Worm (Caenorhabditis elegans) whole organism, young adult: Measurements from ENCODE around the gene T24E12.12.
"Not testable (repeated sequence)": the region's sequence is repeated elsewhere in the genome, so short reads cannot be mapped to it uniquely, and the experiment has no call there.

ENCODE experiments used
- B0336.3 ChIP-seq: fragments of 200-800 bp; sonication (Bioruptor generic); IDR thresholded peaks from 2 replicates; pipeline ENCODE4 v1.3.6; 2022; ENCODE audit warnings: missing genetic modification characterization, missing compliant biosample characterization
- D2030.7 ChIP-seq: fragments of 200-800 bp; sonication (Bioruptor generic); IDR thresholded peaks from 2 replicates; pipeline ENCODE4 v1.3.6; 2022; ENCODE audit warnings: missing genetic modification reagents, missing genetic modification characterization, missing compliant biosample characterization
- F23B12.7 ChIP-seq: sonication (generic microtip); optimal IDR thresholded peaks from 2 replicates; lab custom pipeline; 2017; ENCODE audit warnings: missing genetic modification characterization, mild to moderate bottlenecking, missing compliant biosample characterization, antibody characterized with exemption, moderate library complexity; ENCODE audit not compliant: insufficient read depth
- F33H1.4 ChIP-seq: fragments of 200-800 bp; sonication (Bioruptor generic); IDR thresholded peaks from 2 replicates; pipeline ENCODE4 v1.3.6; 2022; ENCODE audit warnings: missing genetic modification reagents, missing genetic modification characterization, missing compliant biosample characterization
- F57C9.4 ChIP-seq: sonication (generic microtip); optimal IDR thresholded peaks from 2 replicates; lab custom pipeline; 2017; ENCODE audit warnings: mild to moderate bottlenecking, missing genetic modification characterization, missing compliant biosample characterization
- K11D2.4 ChIP-seq: fragments of 200-800 bp; sonication (Bioruptor generic); IDR thresholded peaks from 2 replicates; pipeline ENCODE4 v1.3.6; 2022; ENCODE audit warnings: missing genetic modification reagents, missing genetic modification characterization, missing compliant biosample characterization
- K12H6.12 ChIP-seq: fragments of 200-800 bp; sonication (Bioruptor generic); optimal IDR thresholded peaks from 2 replicates; lab custom pipeline; 2018; ENCODE audit warnings: mild to moderate bottlenecking, missing genetic modification characterization, missing compliant biosample characterization
- T26A5.8 ChIP-seq: sonication (generic microtip); optimal IDR thresholded peaks from 2 replicates; lab custom pipeline; 2016; ENCODE audit warnings: missing genetic modification characterization, missing compliant biosample characterization
- atf-7 ChIP-seq: sonication (generic microtip); optimal IDR thresholded peaks from 2 replicates; lab custom pipeline; 2017; ENCODE audit warnings: mild to moderate bottlenecking, missing genetic modification characterization, missing compliant biosample characterization
- bed-1 ChIP-seq: fragments of 200-800 bp; sonication (Bioruptor generic); IDR thresholded peaks from 2 replicates; pipeline ENCODE4 v1.3.6; 2022; ENCODE audit warnings: missing genetic modification reagents, missing genetic modification characterization, missing compliant biosample characterization
- ceh-40 ChIP-seq: fragments of 200-800 bp; sonication (Bioruptor generic); IDR thresholded peaks from 2 replicates; pipeline ENCODE4 v1.3.6; 2022; ENCODE audit warnings: missing genetic modification characterization, missing compliant biosample characterization
- die-1 ChIP-seq: sonication (generic microtip); optimal IDR thresholded peaks from 2 replicates; lab custom pipeline; 2016; ENCODE audit warnings: missing genotype, mild to moderate bottlenecking, missing genetic modification characterization, missing compliant biosample characterization
- dpff-1 ChIP-seq: sonication (generic microtip); optimal IDR thresholded peaks from 2 replicates; lab custom pipeline; 2017; ENCODE audit warnings: mild to moderate bottlenecking, missing genetic modification characterization, missing compliant biosample characterization
- efl-1 ChIP-seq: fragments of 150-350 bp; optimal IDR thresholded peaks from 2 replicates; lab custom pipeline; 2014; ENCODE audit warnings: missing biosample characterization, missing genetic modification reagents, missing genetic modification characterization
- egrh-3 ChIP-seq: fragments of 200-800 bp; sonication (Bioruptor generic); IDR thresholded peaks from 2 replicates; pipeline ENCODE4 v1.3.6; 2022; ENCODE audit warnings: missing genetic modification reagents, missing genetic modification characterization, missing compliant biosample characterization
- ekl-4 ChIP-seq: fragments of 200-800 bp; sonication (Bioruptor generic); IDR thresholded peaks from 2 replicates; pipeline ENCODE4 v1.3.6; 2022; ENCODE audit warnings: missing genetic modification reagents, missing genetic modification characterization, missing compliant biosample characterization
- gei-17 ChIP-seq: fragments of 200-800 bp; sonication (Bioruptor generic); optimal IDR thresholded peaks from 2 replicates; lab custom pipeline; 2018; ENCODE audit warnings: mild to moderate bottlenecking, missing genetic modification characterization, missing compliant biosample characterization
- hlh-12 ChIP-seq: sonication (generic microtip); optimal IDR thresholded peaks from 2 replicates; lab custom pipeline; 2016; ENCODE audit warnings: missing genetic modification characterization, missing compliant biosample characterization
- hlh-26 ChIP-seq: fragments of 200-800 bp; sonication (Bioruptor generic); conservative IDR thresholded peaks from 2 replicates; pipeline ENCODE4 v1.3.6; 2022; ENCODE audit warnings: missing genetic modification reagents, missing genetic modification characterization, missing compliant biosample characterization
- lag-1 ChIP-seq: fragments of 200-800 bp; sonication (Bioruptor generic); IDR thresholded peaks from 2 replicates; pipeline ENCODE4 v1.3.6; 2022; ENCODE audit warnings: missing genetic modification reagents, missing genetic modification characterization, missing compliant biosample characterization
- madf-3 ChIP-seq: fragments of 200-800 bp; sonication (Bioruptor generic); IDR thresholded peaks from 2 replicates; pipeline ENCODE4 v1.3.6; 2022; ENCODE audit warnings: missing genetic modification reagents, missing genetic modification characterization, missing compliant biosample characterization
- madf-6 ChIP-seq: fragments of 200-800 bp; sonication (Bioruptor generic); IDR thresholded peaks from 2 replicates; pipeline ENCODE4 v1.3.6; 2022; ENCODE audit warnings: missing genetic modification reagents, missing genetic modification characterization, missing compliant biosample characterization
- madf-8 ChIP-seq: fragments of 200-800 bp; sonication (Bioruptor generic); conservative IDR thresholded peaks from 2 replicates; pipeline ENCODE4 v1.3.6; 2022; ENCODE audit warnings: missing genetic modification reagents, missing genetic modification characterization, missing compliant biosample characterization
- nhr-120 ChIP-seq: fragments of 200-800 bp; sonication (Bioruptor generic); IDR thresholded peaks from 2 replicates; pipeline ENCODE4 v1.3.6; 2022; ENCODE audit warnings: missing genetic modification characterization, missing compliant biosample characterization
- nhr-27 ChIP-seq: fragments of 200-800 bp; sonication (Bioruptor generic); optimal IDR thresholded peaks from 2 replicates; lab custom pipeline; 2018; ENCODE audit warnings: mild to moderate bottlenecking, missing genetic modification characterization, moderate library complexity, missing compliant biosample characterization
- nhr-90 ChIP-seq: sonication (generic microtip); optimal IDR thresholded peaks from 2 replicates; lab custom pipeline; 2016; ENCODE audit warnings: missing genotype, mild to moderate bottlenecking, missing genetic modification characterization, missing compliant biosample characterization
- pha-4 ChIP-seq: fragments of 150-350 bp; sonication (generic microtip); optimal IDR thresholded peaks from 2 replicates; lab custom pipeline; 2014; ENCODE audit warnings: missing biosample characterization, missing genetic modification reagents, missing genetic modification characterization
- rec-8 ChIP-seq, 2 experiments: sonication (generic microtip); optimal IDR thresholded peaks; 2 replicates each; lab custom pipeline; 2016; ENCODE audit warnings: mild to moderate bottlenecking in 2 of 2, missing genetic modification characterization in 2 of 2, missing genetic modification reagents in 2 of 2, missing genotype in 2 of 2, missing biosample characterization in 1 of 2, missing compliant biosample characterization in 1 of 2, moderate library complexity in 1 of 2
- rpc-1 ChIP-seq, 2 experiments: fragments of 150-350 bp in 1 of 2; sonication (generic microtip) in 1 of 2; optimal IDR thresholded peaks; 2 replicates each; lab custom pipeline; 2014 to 2018; ENCODE audit warnings: missing biosample characterization in 1 of 2, missing genetic modification characterization in 1 of 2, missing genetic modification reagents in 1 of 2, missing genotype in 1 of 2
- snpc-3.4 ChIP-seq: sonication (generic microtip); optimal IDR thresholded peaks from 2 replicates; lab custom pipeline; 2017; ENCODE audit warnings: missing genetic modification characterization, mild to moderate bottlenecking, missing compliant biosample characterization, antibody characterized with exemption, moderate library complexity, missing genotype, missing genetic modification reagents
- tbp1 ChIP-seq: fragments of 200-800 bp; sonication (Bioruptor generic); optimal IDR thresholded peaks from 2 replicates; lab custom pipeline; 2018; ENCODE audit warnings: mild to moderate bottlenecking, missing genetic modification characterization, missing compliant biosample characterization
- tbx-9 ChIP-seq: sonication (generic microtip); optimal IDR thresholded peaks from 2 replicates; lab custom pipeline; 2016; ENCODE audit warnings: borderline replicate concordance, missing genetic modification characterization, inconsistent platforms, missing compliant biosample characterization
- unc-130 ChIP-seq: sonication (generic microtip); optimal IDR thresholded peaks from 2 replicates; lab custom pipeline; 2016; ENCODE audit warnings: missing genetic modification reagents, missing genetic modification characterization, missing compliant biosample characterization
- xnd-1 ChIP-seq: sonication (generic microtip); optimal IDR thresholded peaks from 2 replicates; lab custom pipeline; 2016; ENCODE audit warnings: missing genotype, missing genetic modification reagents, missing genetic modification characterization, missing compliant biosample characterization
- zim-3 ChIP-seq: sonication (generic microtip); optimal IDR thresholded peaks from 2 replicates; lab custom pipeline; 2017; ENCODE audit warnings: mild to moderate bottlenecking, missing genetic modification characterization, moderate library complexity, missing compliant biosample characterization
- ztf-18 ChIP-seq: sonication (generic microtip); optimal IDR thresholded peaks from 2 replicates; lab custom pipeline; 2016; ENCODE audit warnings: missing genotype, mild to moderate bottlenecking, missing genetic modification characterization, missing compliant biosample characterization
- ztf-22 ChIP-seq: fragments of 200-800 bp; sonication (Bioruptor generic); optimal IDR thresholded peaks from 2 replicates; lab custom pipeline; 2018; ENCODE audit warnings: mild to moderate bottlenecking, missing genetic modification characterization, moderate library complexity, missing compliant biosample characterization
- ztf-26 ChIP-seq: sonication (generic microtip); optimal IDR thresholded peaks from 2 replicates; lab custom pipeline; 2017; ENCODE audit warnings: missing genetic modification characterization, missing compliant biosample characterization
- ztf-3 ChIP-seq: fragments of 200-800 bp; sonication (Bioruptor generic); optimal IDR thresholded peaks from 2 replicates; lab custom pipeline; 2018; ENCODE audit warnings: mild to moderate bottlenecking, missing genetic modification characterization, missing compliant biosample characterization

Gene T24E12.12

ce11 chrII:3752184-3752583 lies 6.9 kb upstream of the T24E12.12 start, which contains the start of gene sdz-11:
sdz-11 (minus strand) TSS chrII:3752284.
- TF ChIP-seq K11D2.4 (GFP tag; lab: Robert Waterston, UW) = no peak
- TF ChIP-seq F33H1.4 = no peak
- no peak for TF ChIP-seq madf-8 (GFP tag; lab: Robert Waterston, UW)
- TF ChIP-seq T26A5.8 (tag; lab: Kevin White, UChicago) = no peak

- TF ChIP-seq snpc-3.4 (tag; lab: Kevin White, UChicago) (no peak), bed-1 (GFP tag; lab: Robert Waterston, UW) (0 out of 2 replicates have a peak, but pooled peaks have one; percentile 20)
Observed at ce11 chrII:3753598-3753997, 5.5 kb upstream of the T24E12.12 start, which contains the start of gene rcd-1. rcd-1 (plus strand) TSS chrII:3753898.

- TF ChIP-seq xnd-1 (tag; lab: Kevin White, UChicago) (no peak), rpc-1 (optimal IDR thresholded peaks at IDR 0.05; lab: Kevin White, UChicago) (no peak), rpc-1 (tag; optimal IDR thresholded peaks at IDR 0.05; lab: Kevin White, UChicago) (no peak), nhr-27 (tag; lab: Kevin White, UChicago) (no peak), nhr-90 (tag; lab: Kevin White, UChicago) (no peak), ceh-40 (no peak), pha-4 (no peak), atf-7 (tag; lab: Kevin White, UChicago) (no peak), ztf-18 (tag; lab: Kevin White, UChicago) (no peak), ekl-4 (GFP tag; lab: Robert Waterston, UW) (no peak), die-1 (tag; lab: Kevin White, UChicago) (no peak), ztf-26 (tag; lab: Kevin White, UChicago) (no peak), T26A5.8 (tag; lab: Kevin White, UChicago) (no peak), F57C9.4 (no peak), efl-1 (GFP tag; lab: Kevin White, UChicago) (no peak), K12H6.12 (tag; lab: Kevin White, UChicago) (no peak), tbp1 (GFP tag; lab: Kevin White, UChicago) (no peak), snpc-3.4 (tag; lab: Kevin White, UChicago) (no peak), bed-1 (GFP tag; lab: Robert Waterston, UW) (no peak), hlh-12 (tag; lab: Kevin White, UChicago) (no peak)
- TF ChIP-seq, all 124 proteins: peak for 0
Observed at ce11 chrII:3757499-3757898, 1.6 kb upstream of the T24E12.12 start, which contains the start of gene srx-111. srx-111 (plus strand) TSS chrII:3757799.

- TF ChIP-seq lag-1; ztf-22; gei-17 (GFP tag; lab: Kevin White, UChicago): not testable (repeated sequence)
Observed at ce11 chrII:3761599-3761998, 2.5 kb downstream of the T24E12.12 start, which contains the start of gene T24E12.6. T24E12.6 (minus strand) TSS chrII:3761699.

ce11 chrII:3764486-3764885 lies 5.4 kb downstream of the T24E12.12 start, which contains the start of gene srx-112:
srx-112 (minus strand) TSS chrII:3764586.
- TF ChIP-seq F23B12.7 (tag; lab: Kevin White, UChicago) (no peak), D2030.7 (GFP tag; lab: Robert Waterston, UW) (no peak), madf-6 (GFP tag; lab: Robert Waterston, UW) (no peak), zim-3 (tag; lab: Kevin White, UChicago) (no peak)

ce11 chrII:3771640-3772039 lies 12.6 kb downstream of the T24E12.12 start:
- TF ChIP-seq B0336.3 (GFP tag; lab: Robert Waterston, UW) (no peak), ztf-3 (no peak), madf-3 (GFP tag; lab: Robert Waterston, UW) (no peak), tbx-9 (no peak), dpff-1 (tag; lab: Kevin White, UChicago) (no peak), egrh-3 (GFP tag; lab: Robert Waterston, UW) (no peak), madf-8 (GFP tag; lab: Robert Waterston, UW) (no peak), K11D2.4 (GFP tag; lab: Robert Waterston, UW) (no peak), ztf-18 (tag; lab: Kevin White, UChicago) (no peak), rec-8 (tag; optimal IDR thresholded peaks at IDR 0.05; lab: Kevin White, UChicago) (no peak), nhr-120 (no peak), F57C9.4 (no peak), die-1 (tag; lab: Kevin White, UChicago) (no peak), unc-130 (GFP tag; lab: Kevin White, UChicago) (no peak), hlh-26 (GFP tag; lab: Robert Waterston, UW) (no peak), K12H6.12 (tag; lab: Kevin White, UChicago) (no peak), nhr-27 (tag; lab: Kevin White, UChicago) (no peak)
